Worm (Caenorhabditis elegans): ENCODE measurements around the gene K02D10.8.
A peak's percentile ranks its signal among the peaks of the same experiment; 100 is the strongest.

ce11 chrIII:8769253-8769652 is 16.9 kb upstream of the K02D10.8 start, which contains the start of gene K02D10.1:
- TF ChIP-seq ces-1 (GFP tag; optimal IDR thresholded peaks at IDR 0.05), result no peak
- no peak for TF ChIP-seq tag-97 (GFP tag; IDR thresholded peaks at IDR 0.05)
- TF ChIP-seq ama-1 (optimal IDR thresholded peaks at IDR 0.05), result peak; percentile 64
- no peak for TF ChIP-seq nhr-11 (tag; optimal IDR thresholded peaks at IDR 0.05)
- TF ChIP-seq ceh-32 (tag; optimal IDR thresholded peaks at IDR 0.05; ENCODE audit: poor library complexity), result no peak

All from whole organism, L4 larva.